Worm (Caenorhabditis elegans) whole organism, L4 larva: ENCODE measurements around the gene cdd-2.

Experiments
- F10B5.3 ChIP-seq: sonication (generic microtip); optimal IDR thresholded peaks from 2 replicates; lab custom pipeline; 2016; ENCODE audit warnings: mild to moderate bottlenecking, missing genetic modification characterization, missing compliant biosample characterization
- F26F4.8 ChIP-seq: fragments of 200-800 bp; sonication (Bioruptor generic); conservative IDR thresholded peaks from 2 replicates; pipeline ENCODE4 v1.3.6; 2022; ENCODE audit warnings: missing genetic modification characterization, missing compliant biosample characterization
- F37D6.2 ChIP-seq: sonication (generic microtip); optimal IDR thresholded peaks from 2 replicates; lab custom pipeline; 2016; ENCODE audit warnings: mild to moderate bottlenecking, missing genetic modification characterization, missing compliant biosample characterization
- F44E2.7 ChIP-seq: fragments of 200-800 bp; sonication (Bioruptor generic); IDR thresholded peaks from 2 replicates; pipeline ENCODE4 v2.1.2; 2022; ENCODE audit warnings: missing genetic modification characterization, missing compliant biosample characterization
- F49E8.2 ChIP-seq: sonication (generic microtip); optimal IDR thresholded peaks from 2 replicates; lab custom pipeline; 2016; ENCODE audit warnings: missing compliant biosample characterization, mild to moderate bottlenecking, missing genetic modification characterization, borderline replicate concordance
- ZK337.2 ChIP-seq: fragments of 200-800 bp; sonication (Bioruptor generic); IDR thresholded peaks from 2 replicates; pipeline ENCODE4 v1.3.6; 2022; ENCODE audit warnings: missing genetic modification reagents, missing genetic modification characterization, missing compliant biosample characterization
- ZK546.5 ChIP-seq, 2 experiments: sonication (generic microtip); optimal IDR thresholded peaks; 2 replicates each; lab custom pipeline; 2017; ENCODE audit warnings: missing biosample characterization in 2 of 2, missing genetic modification characterization in 2 of 2
- arid-1 ChIP-seq: fragments of 200-800 bp; sonication (Bioruptor generic); conservative IDR thresholded peaks from 2 replicates; pipeline ENCODE4 v1.3.6; 2022; ENCODE audit warnings: missing genetic modification reagents, missing genetic modification characterization, missing compliant biosample characterization
- ceh-28 ChIP-seq: fragments of 150-350 bp; optimal IDR thresholded peaks from 2 replicates; lab custom pipeline; 2014; ENCODE audit warnings: missing biosample characterization, missing genetic modification reagents, missing genetic modification characterization
- ceh-44 ChIP-seq: fragments of 200-800 bp; sonication (Bioruptor generic); IDR thresholded peaks from 2 replicates; pipeline ENCODE4 v1.3.6; 2022; ENCODE audit warnings: missing genetic modification reagents, missing genetic modification characterization, missing compliant biosample characterization
- ces-1 ChIP-seq: fragments of 150-350 bp; sonication (generic microtip); optimal IDR thresholded peaks from 4 replicates; lab custom pipeline; 2014; ENCODE audit warnings: missing biosample characterization, missing genetic modification reagents, missing genetic modification characterization
- daf-12 ChIP-seq: fragments of 150-350 bp; optimal IDR thresholded peaks from 2 replicates; lab custom pipeline; 2014; ENCODE audit warnings: missing biosample characterization, missing genetic modification reagents, missing genetic modification characterization
- daf-16 ChIP-seq, 3 experiments: sonication (generic microtip); optimal IDR thresholded peaks; 2 replicates each; lab custom pipeline; 2016 to 2017; ENCODE audit warnings: missing genetic modification characterization in 3 of 3, missing genetic modification reagents in 3 of 3, mild to moderate bottlenecking in 2 of 3, missing compliant biosample characterization in 2 of 3, missing biosample characterization in 1 of 3, moderate library complexity in 1 of 3
- daf-8 ChIP-seq: fragments of 200-800 bp; sonication (Bioruptor generic); IDR thresholded peaks from 2 replicates; pipeline ENCODE4 v1.3.6; 2022; ENCODE audit warnings: missing genetic modification characterization, missing compliant biosample characterization
- dmd-6 ChIP-seq: fragments of 200-800 bp; sonication (Bioruptor generic); IDR thresholded peaks from 2 replicates; pipeline ENCODE4 v1.3.6; 2022; ENCODE audit warnings: missing genetic modification reagents, missing genetic modification characterization, missing compliant biosample characterization
- dmd-8 ChIP-seq: fragments of 200-800 bp; sonication (Bioruptor generic); IDR thresholded peaks from 2 replicates; pipeline ENCODE4 v1.3.6; 2022; ENCODE audit warnings: missing genetic modification characterization, missing compliant biosample characterization
- dmd-9 ChIP-seq: fragments of 200-800 bp; sonication (Bioruptor generic); IDR thresholded peaks from 2 replicates; pipeline ENCODE4 v1.3.6; 2022; ENCODE audit warnings: missing genetic modification reagents, missing genetic modification characterization, missing compliant biosample characterization
- dve-1 ChIP-seq: sonication (generic microtip); optimal IDR thresholded peaks from 2 replicates; lab custom pipeline; 2017; ENCODE audit warnings: antibody characterized with exemption, mild to moderate bottlenecking, missing genetic modification characterization, missing compliant biosample characterization; ENCODE audit not compliant: insufficient read depth
- egl-27 ChIP-seq: sonication (generic microtip); optimal IDR thresholded peaks from 3 replicates; lab custom pipeline; 2017; ENCODE audit warnings: missing biosample characterization, missing genetic modification reagents, missing genetic modification characterization
- jun-1 ChIP-seq: fragments of 150-350 bp; optimal IDR thresholded peaks from 2 replicates; lab custom pipeline; 2014; ENCODE audit warnings: missing biosample characterization, missing genetic modification reagents, missing genetic modification characterization
- lin-13 ChIP-seq: fragments of 150-350 bp; optimal IDR thresholded peaks from 2 replicates; lab custom pipeline; 2014; ENCODE audit warnings: missing biosample characterization, missing genetic modification reagents, missing genetic modification characterization
- lin-29 ChIP-seq: fragments of 200-800 bp; sonication (Bioruptor generic); IDR thresholded peaks from 2 replicates; pipeline ENCODE4 v1.3.6; 2022; ENCODE audit warnings: missing genetic modification reagents, missing genetic modification characterization, missing compliant biosample characterization
- lsy-2 ChIP-seq, 2 experiments: fragments of 150-350 bp in 1 of 2; sonication (generic microtip) in 1 of 2; optimal IDR thresholded peaks; 2 replicates each; lab custom pipeline; 2014 to 2017; ENCODE audit warnings: missing biosample characterization in 2 of 2, missing genetic modification characterization in 2 of 2
- mdt-29 ChIP-seq: fragments of 200-800 bp; sonication (Bioruptor generic); IDR thresholded peaks from 2 replicates; pipeline ENCODE4 v1.3.6; 2022; ENCODE audit warnings: missing genetic modification reagents, missing genetic modification characterization, missing compliant biosample characterization
- mxl-2 ChIP-seq: fragments of 200-800 bp; sonication (Bioruptor generic); conservative IDR thresholded peaks from 2 replicates; pipeline ENCODE4 v1.3.6; 2022; ENCODE audit warnings: missing genetic modification reagents, missing genetic modification characterization, missing compliant biosample characterization
- mxl-3 ChIP-seq: fragments of 200-800 bp; sonication (Bioruptor generic); optimal IDR thresholded peaks from 2 replicates; lab custom pipeline; 2018; ENCODE audit warnings: mild to moderate bottlenecking, missing genetic modification characterization, missing compliant biosample characterization
- nhr-237 ChIP-seq: sonication (generic microtip); optimal IDR thresholded peaks from 2 replicates; lab custom pipeline; 2017; ENCODE audit warnings: missing biosample characterization, missing genetic modification characterization
- nhr-25 ChIP-seq: sonication (generic microtip); optimal IDR thresholded peaks from 2 replicates; lab custom pipeline; 2017; ENCODE audit warnings: missing genetic modification characterization, mild to moderate bottlenecking, missing compliant biosample characterization, antibody characterized with exemption, moderate library complexity, borderline replicate concordance; ENCODE audit not compliant: insufficient read depth
- nhr-41 ChIP-seq: fragments of 200-800 bp; sonication (Bioruptor generic); IDR thresholded peaks from 2 replicates; pipeline ENCODE4 v1.3.6; 2022; ENCODE audit warnings: missing genetic modification reagents, missing genetic modification characterization, missing compliant biosample characterization
- nhr-6 ChIP-seq: fragments of 150-350 bp; optimal IDR thresholded peaks from 2 replicates; lab custom pipeline; 2014; ENCODE audit warnings: missing biosample characterization, missing genetic modification characterization
- nhr-77 ChIP-seq: fragments of 150-350 bp; optimal IDR thresholded peaks from 2 replicates; lab custom pipeline; 2014; ENCODE audit warnings: missing biosample characterization, missing genetic modification characterization
- pha-4 ChIP-seq, 2 experiments: fragments of 150-350 bp in 1 of 2; fragments of 200-800 bp in 1 of 2; sonication (Bioruptor generic) in 1 of 2; IDR thresholded peaks in 1 of 2; optimal IDR thresholded peaks in 1 of 2; 2 replicates each; pipeline versions ENCODE4 v1.3.6 to Lab custom; 2014 to 2022; ENCODE audit warnings: missing genetic modification characterization in 2 of 2, missing genetic modification reagents in 2 of 2, missing biosample characterization in 1 of 2, missing compliant biosample characterization in 1 of 2
- php-3 ChIP-seq: fragments of 200-800 bp; sonication (Bioruptor generic); IDR thresholded peaks from 2 replicates; pipeline ENCODE4 v1.3.6; 2022; ENCODE audit warnings: missing genetic modification reagents, missing genetic modification characterization, missing compliant biosample characterization
- pqm-1 ChIP-seq: sonication (generic microtip); optimal IDR thresholded peaks from 2 replicates; lab custom pipeline; 2017; ENCODE audit warnings: missing biosample characterization, missing genetic modification characterization
- rbr-2 ChIP-seq: sonication (generic microtip); optimal IDR thresholded peaks from 2 replicates; lab custom pipeline; 2016; ENCODE audit warnings: missing genotype, missing genetic modification characterization, missing compliant biosample characterization
- saeg-2 ChIP-seq: fragments of 200-800 bp; sonication (Bioruptor generic); IDR thresholded peaks from 2 replicates; pipeline ENCODE4 v1.3.6; 2022; ENCODE audit warnings: missing genetic modification reagents, missing genetic modification characterization, missing compliant biosample characterization
- set-16 ChIP-seq: fragments of 200-800 bp; sonication (Bioruptor generic); IDR thresholded peaks from 2 replicates; pipeline ENCODE4 v1.3.6; 2022; ENCODE audit warnings: missing genetic modification reagents, missing genetic modification characterization, missing compliant biosample characterization
- vab-7 ChIP-seq: fragments of 200-800 bp; sonication (Bioruptor generic); IDR thresholded peaks from 2 replicates; pipeline ENCODE4 v1.3.6; 2022; ENCODE audit warnings: missing genetic modification reagents, missing genetic modification characterization, missing compliant biosample characterization
- zfp-3 ChIP-seq: fragments of 200-800 bp; sonication (Bioruptor generic); conservative IDR thresholded peaks from 2 replicates; pipeline ENCODE4 v1.3.6; 2022; ENCODE audit warnings: missing genetic modification reagents, missing genetic modification characterization, missing compliant biosample characterization
- ztf-11 ChIP-seq: fragments of 150-350 bp; optimal IDR thresholded peaks from 2 replicates; lab custom pipeline; 2014; ENCODE audit warnings: missing biosample characterization, missing genetic modification characterization
- ztf-7 ChIP-seq: fragments of 150-350 bp; optimal IDR thresholded peaks from 2 replicates; lab custom pipeline; 2014; ENCODE audit warnings: missing biosample characterization, missing genetic modification characterization

The cdd-2 gene

DNA sequence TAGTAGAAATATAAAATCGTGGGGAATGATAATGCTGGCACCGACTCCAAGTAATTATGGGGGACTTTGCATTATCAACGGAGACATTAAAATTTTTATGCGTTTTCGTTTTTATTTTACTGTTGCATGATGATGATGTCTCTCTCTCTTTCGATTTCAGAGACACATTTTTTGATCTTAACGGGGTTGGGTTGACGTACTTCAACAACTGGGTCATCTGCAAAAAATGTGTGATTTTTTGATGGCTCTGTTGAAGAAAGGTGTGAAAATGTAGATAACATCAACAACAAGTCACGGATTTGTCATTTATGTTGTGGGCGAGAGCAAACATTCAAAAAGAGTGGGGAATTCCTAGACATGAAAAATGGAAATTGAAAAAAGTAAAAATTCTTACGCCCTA is 46.4 kb downstream of the cdd-2 start, which contains the start of gene F55G1.15:
Gene F55G1.15 (minus strand): TSS at position 101 of the 400 bp plus-strand sequence.
- TF ChIP-seq ZK337.2 (GFP tag; lab: Robert Waterston, UW) (no peak), F37D6.2 (tag; lab: Kevin White, UChicago) (no peak), nhr-25 (tag; lab: Kevin White, UChicago) (no peak), nhr-237 (no peak), ces-1 (GFP tag; lab: Kevin White, UChicago) (no peak), lin-13 (GFP tag; lab: Kevin White, UChicago) (no peak), php-3 (GFP tag; lab: Robert Waterston, UW) (peak; percentile 74), dmd-8 (no peak), dmd-6 (GFP tag; lab: Robert Waterston, UW) (peak; percentile 39; the same call in 1 of the 2 replicates), pha-4 (GFP tag; IDR thresholded peaks at IDR 0.05; lab: Robert Waterston, UW) (no peak), pha-4 (tag; optimal IDR thresholded peaks at IDR 0.05; lab: Kevin White, UChicago) (no peak), dmd-9 (no peak), jun-1 (tag; lab: Kevin White, UChicago) (no peak), ceh-44 (no peak), ztf-11 (tag; lab: Kevin White, UChicago) (no peak), F10B5.3 (tag; lab: Kevin White, UChicago) (no peak), egl-27 (tag; lab: Kevin White, UChicago) (no peak), ztf-7 (tag; lab: Kevin White, UChicago) (no peak), vab-7 (GFP tag; lab: Robert Waterston, UW) (no peak), mdt-29 (GFP tag; lab: Robert Waterston, UW) (no peak), set-16 (GFP tag; lab: Robert Waterston, UW) (no peak), nhr-41 (GFP tag; lab: Robert Waterston, UW) (no peak), mxl-3 (GFP tag; lab: Kevin White, UChicago) (no peak), F49E8.2 (tag; lab: Kevin White, UChicago) (no peak), daf-12 (tag; lab: Kevin White, UChicago) (no peak), pqm-1 (tag; lab: Kevin White, UChicago) (peak; percentile 1), lin-29 (GFP tag; lab: Robert Waterston, UW) (no peak), daf-16 (GFP tag; optimal IDR thresholded peaks at IDR 0.05; lab: Kevin White, UChicago) (no peak), daf-16 (tag; optimal IDR thresholded peaks at IDR 0.05; lab: Kevin White, UChicago) (peak; percentile 20), arid-1 (GFP tag; lab: Robert Waterston, UW) (no peak), dve-1 (tag; lab: Kevin White, UChicago) (peak; percentile 8), mxl-2 (GFP tag; lab: Robert Waterston, UW) (no peak), ZK546.5 (tag; optimal IDR thresholded peaks at IDR 0.05; lab: Kevin White, UChicago) (no peak), F44E2.7 (no peak)

DNA sequence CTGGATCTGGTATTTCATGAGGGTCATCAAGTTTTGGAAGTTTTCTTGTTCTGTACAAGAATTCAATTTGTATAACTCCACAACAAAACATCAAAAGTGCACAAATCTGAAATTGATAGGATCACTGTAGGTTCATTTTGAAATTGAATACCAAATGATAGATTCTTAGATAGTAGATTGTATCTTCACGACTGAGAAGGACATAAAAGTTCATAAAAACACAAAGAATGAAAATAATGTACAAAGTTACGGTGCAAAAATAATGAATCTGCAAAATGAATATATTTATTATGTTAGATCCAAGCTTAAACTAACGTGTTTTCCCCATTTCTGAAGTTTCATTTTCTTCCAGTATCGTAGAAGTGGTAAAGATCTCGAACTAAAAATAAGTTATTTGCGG is 46.8 kb downstream of the cdd-2 start:
- TF ChIP-seq set-16 (GFP tag; lab: Robert Waterston, UW) (no peak), daf-8 (GFP tag; lab: Robert Waterston, UW) (no peak), mxl-3 (GFP tag; lab: Kevin White, UChicago) (no peak), daf-16 (GFP tag; optimal IDR thresholded peaks at IDR 0.05; lab: Kevin White, UChicago) (no peak), daf-16 (tag; optimal IDR thresholded peaks at IDR 0.05; lab: Kevin White, UChicago) (no peak), ceh-28 (tag; lab: Kevin White, UChicago) (no peak), dmd-6 (GFP tag; lab: Robert Waterston, UW) (no peak), F26F4.8 (GFP tag; lab: Robert Waterston, UW) (no peak), nhr-6 (tag; lab: Kevin White, UChicago) (no peak), zfp-3 (GFP tag; lab: Robert Waterston, UW) (no peak), nhr-77 (tag; lab: Kevin White, UChicago) (no peak), lsy-2 (tag; optimal IDR thresholded peaks at IDR 0.05; lab: Kevin White, UChicago) (no peak), php-3 (GFP tag; lab: Robert Waterston, UW) (no peak), nhr-25 (tag; lab: Kevin White, UChicago) (no peak), dmd-9 (no peak), saeg-2 (no peak), rbr-2 (tag; lab: Kevin White, UChicago) (no peak)
